Worm (Caenorhabditis elegans) whole organism, midembryonic: ENCODE data around the gene F21G4.6.

Source experiments
- T22C8.4 ChIP-seq: fragments of 200-800 bp; sonication (Bioruptor generic); IDR thresholded peaks from 2 replicates; pipeline ENCODE4 v1.3.6; 2022; ENCODE audit warnings: missing genetic modification characterization, missing compliant biosample characterization
- flt-1 ChIP-seq: fragments of 200-800 bp; sonication (Bioruptor generic); IDR thresholded peaks from 2 replicates; pipeline ENCODE4 v1.3.6; 2022; ENCODE audit warnings: missing genetic modification characterization, missing compliant biosample characterization
- ztf-29 ChIP-seq: fragments of 200-800 bp; sonication (Bioruptor generic); IDR thresholded peaks from 2 replicates; pipeline ENCODE4 v1.3.6; 2022; ENCODE audit warnings: missing genetic modification reagents, missing genetic modification characterization, missing compliant biosample characterization

ce11 chrX:9956052-9956451, 38.8 kb upstream of the F21G4.6 start:
- TF ChIP-seq ztf-29 (GFP tag; lab: Robert Waterston, UW) = no peak
- no peak for TF ChIP-seq flt-1 (GFP tag; lab: Robert Waterston, UW)
- no peak for TF ChIP-seq T22C8.4 (GFP tag; lab: Robert Waterston, UW)
